Fruit fly (Drosophila melanogaster) whole organism, embryonic: ENCODE data around the gene CG7362.
A peak's percentile ranks its signal among the peaks of the same experiment; 100 is the strongest.

ENCODE experiments used
- Atf-2 ChIP-seq: fragments of 200-800 bp; sonication (Bioruptor generic); optimal IDR thresholded peaks from 2 replicates; lab custom pipeline; 2016; ENCODE audit warnings: missing biosample characterization, missing genetic modification characterization
- Awh ChIP-seq: fragments of 200-800 bp; sonication (Bioruptor generic); IDR thresholded peaks from 2 replicates; pipeline ENCODE4, ENCODE4 v1.3.6; 2022; ENCODE audit warnings: missing biosample characterization, missing genetic modification characterization
- CG10366 ChIP-seq: fragments of 200-800 bp; sonication (Bioruptor generic); IDR thresholded peaks from 2 replicates; pipeline ENCODE4 v1.3.6; 2022; ENCODE audit warnings: missing biosample characterization, missing genetic modification characterization
- CG12219 ChIP-seq: fragments of 200-800 bp; sonication (Bioruptor generic); optimal IDR thresholded peaks from 3 replicates; lab custom pipeline; 2018; ENCODE audit warnings: missing biosample characterization, mild to moderate bottlenecking, missing genetic modification characterization
- CG1233 ChIP-seq: fragments of 200-800 bp; sonication (Bioruptor generic); optimal IDR thresholded peaks from 4 replicates; lab custom pipeline; 2018; ENCODE audit warnings: missing biosample characterization, mild to moderate bottlenecking, missing genetic modification characterization
- CG1603 ChIP-seq: fragments of 200-800 bp; sonication (Bioruptor generic); optimal IDR thresholded peaks from 2 replicates; lab custom pipeline; 2019; ENCODE audit warnings: missing biosample characterization, mild to moderate bottlenecking, missing genetic modification characterization, moderate library complexity
- CG17385 ChIP-seq: fragments of 200-800 bp; sonication (Bioruptor generic); optimal IDR thresholded peaks from 3 replicates; lab custom pipeline; 2018; ENCODE audit warnings: missing biosample characterization, mild to moderate bottlenecking, missing genetic modification characterization
- CG33557 ChIP-seq: fragments of 200-800 bp; sonication (Bioruptor generic); optimal IDR thresholded peaks from 2 replicates; lab custom pipeline; 2019; ENCODE audit warnings: missing biosample characterization, mild to moderate bottlenecking, missing genetic modification characterization, moderate library complexity
- CG4360 ChIP-seq: fragments of 200-800 bp; sonication (Bioruptor generic); IDR thresholded peaks from 2 replicates; pipeline ENCODE4 v1.3.6; 2022; ENCODE audit warnings: missing biosample characterization, missing genetic modification characterization
- CG7745 ChIP-seq: fragments of 200-800 bp; sonication (Bioruptor generic); optimal IDR thresholded peaks from 2 replicates; lab custom pipeline; 2018; ENCODE audit warnings: missing biosample characterization, mild to moderate bottlenecking, missing genetic modification characterization, moderate library complexity
- CG7839 ChIP-seq: fragments of 200-800 bp; sonication (Bioruptor generic); optimal IDR thresholded peaks from 3 replicates; lab custom pipeline; 2018; ENCODE audit warnings: missing biosample characterization, mild to moderate bottlenecking, missing genetic modification characterization, moderate library complexity
- CG8089 ChIP-seq: fragments of 200-800 bp; sonication (Bioruptor generic); optimal IDR thresholded peaks from 3 replicates; lab custom pipeline; 2016; ENCODE audit warnings: missing biosample characterization, missing genetic modification characterization
- CG8290 ChIP-seq, 3 experiments: fragments of 200-800 bp; sonication (Bioruptor generic); optimal IDR thresholded peaks; 2 replicates each; lab custom pipeline; 2016 to 2019; ENCODE audit warnings: missing biosample characterization in 3 of 3, missing genetic modification characterization in 3 of 3, mild to moderate bottlenecking in 2 of 3, moderate library complexity in 1 of 3
- CG8388 ChIP-seq: fragments of 200-800 bp; sonication (Bioruptor generic); optimal IDR thresholded peaks from 2 replicates; lab custom pipeline; 2019; ENCODE audit warnings: missing biosample characterization, mild to moderate bottlenecking, missing genetic modification characterization, moderate library complexity
- CG9437 ChIP-seq: fragments of 200-800 bp; sonication (Bioruptor generic); optimal IDR thresholded peaks from 2 replicates; lab custom pipeline; 2018; ENCODE audit warnings: missing biosample characterization, mild to moderate bottlenecking, missing genetic modification characterization
- CG9797 ChIP-seq: fragments of 200-800 bp; sonication (Bioruptor generic); optimal IDR thresholded peaks from 3 replicates; lab custom pipeline; 2018; ENCODE audit warnings: missing biosample characterization, mild to moderate bottlenecking, missing genetic modification characterization
- Drgx ChIP-seq: fragments of 200-800 bp; sonication (Bioruptor generic); IDR thresholded peaks from 2 replicates; pipeline ENCODE4 v1.3.6; 2022; ENCODE audit warnings: missing biosample characterization, missing genetic modification characterization
- HLH4C ChIP-seq: fragments of 200-800 bp; sonication (Bioruptor generic); IDR thresholded peaks from 3 replicates; pipeline ENCODE4 v1.3.6; 2022; ENCODE audit warnings: missing biosample characterization, missing genetic modification characterization; ENCODE audit not compliant: partially characterized antibody
- HLHmδ ChIP-seq: fragments of 200-800 bp; sonication (Bioruptor generic); optimal IDR thresholded peaks from 2 replicates; lab custom pipeline; 2018; ENCODE audit warnings: missing biosample characterization, mild to moderate bottlenecking, missing genetic modification characterization, moderate library complexity
- Hand ChIP-seq: fragments of 200-800 bp; sonication (Bioruptor generic); optimal IDR thresholded peaks from 2 replicates; lab custom pipeline; 2017; ENCODE audit warnings: mild to moderate bottlenecking, missing biosample characterization, missing genetic modification reagents, missing genetic modification characterization
- HmgZ ChIP-seq: fragments of 200-800 bp; sonication (Bioruptor generic); optimal IDR thresholded peaks from 2 replicates; lab custom pipeline; 2018; ENCODE audit warnings: missing biosample characterization, mild to moderate bottlenecking, missing genetic modification characterization
- Hr51 ChIP-seq, 2 experiments: fragments of 200-800 bp; sonication (Bioruptor generic); optimal IDR thresholded peaks; 2 replicates in 1 of 2; 3 replicates in 1 of 2; lab custom pipeline; 2016 to 2018; ENCODE audit warnings: missing biosample characterization in 2 of 2, missing genetic modification characterization in 2 of 2, mild to moderate bottlenecking in 1 of 2, moderate library complexity in 1 of 2
- Med ChIP-seq: fragments of 200-800 bp; sonication (Bioruptor generic); peaks from one replicate; lab custom pipeline; 2016; ENCODE audit warnings: missing biosample characterization, missing genetic modification characterization, mild to moderate bottlenecking, inconsistent platforms, moderate library complexity
- Pdp1 ChIP-seq, 2 experiments: fragments of 200-800 bp; sonication (Bioruptor generic); optimal IDR thresholded peaks; 3 replicates each; lab custom pipeline; 2016; ENCODE audit warnings: missing biosample characterization in 2 of 2, missing genetic modification characterization in 2 of 2, mild to moderate bottlenecking in 1 of 2, moderate library complexity in 1 of 2
- Ptx1 ChIP-seq: fragments of 200-800 bp; sonication (Bioruptor generic); IDR thresholded peaks from 2 replicates; pipeline ENCODE4 v1.3.6; 2022; ENCODE audit warnings: missing biosample characterization, missing genetic modification characterization
- ac ChIP-seq: fragments of 200-800 bp; sonication (Bioruptor generic); optimal IDR thresholded peaks from 3 replicates; lab custom pipeline; 2017; ENCODE audit warnings: missing biosample characterization, mild to moderate bottlenecking, missing genetic modification characterization
- bsh ChIP-seq, 2 experiments: fragments of 200-800 bp; sonication (Bioruptor generic); optimal IDR thresholded peaks; 2 replicates each; lab custom pipeline; 2017 to 2018; ENCODE audit warnings: mild to moderate bottlenecking in 2 of 2, missing biosample characterization in 2 of 2, missing genetic modification characterization in 2 of 2, moderate library complexity in 1 of 2
- cato ChIP-seq: fragments of 200-800 bp; sonication (Bioruptor generic); optimal IDR thresholded peaks from 2 replicates; lab custom pipeline; 2016; ENCODE audit warnings: missing biosample characterization, missing genetic modification characterization, borderline replicate concordance
- cwo ChIP-seq: fragments of 200-800 bp; sonication (Bioruptor generic); optimal IDR thresholded peaks from 3 replicates; lab custom pipeline; 2017; ENCODE audit warnings: missing biosample characterization, missing genetic modification characterization, mild to moderate bottlenecking, moderate library complexity, missing genetic modification reagents
- dm ChIP-seq: fragments of 200-800 bp; sonication (Bioruptor generic); optimal IDR thresholded peaks from 3 replicates; lab custom pipeline; 2016; ENCODE audit warnings: missing biosample characterization, missing genetic modification characterization
- emc ChIP-seq: fragments of 200-800 bp; sonication (Bioruptor generic); optimal IDR thresholded peaks from 2 replicates; lab custom pipeline; 2016; ENCODE audit warnings: missing biosample characterization, missing genetic modification characterization
- gem ChIP-seq: fragments of 200-800 bp; sonication (Bioruptor generic); optimal IDR thresholded peaks from 2 replicates; lab custom pipeline; 2019; ENCODE audit warnings: missing biosample characterization, mild to moderate bottlenecking, missing genetic modification characterization, moderate library complexity
- grau ChIP-seq: fragments of 200-800 bp; optimal IDR thresholded peaks from 3 replicates; lab custom pipeline; 2019; ENCODE audit warnings: missing biosample characterization, mild to moderate bottlenecking, missing genetic modification characterization, moderate library complexity
- lola ChIP-seq, 3 experiments: fragments of >200 bp in 2 of 3; fragments of 200-800 bp in 1 of 3; sonication (Bioruptor generic) in 1 of 3; optimal IDR thresholded peaks; 2 replicates each; lab custom pipeline; 2017 to 2019; ENCODE audit warnings: missing biosample characterization in 3 of 3, missing genetic modification characterization in 3 of 3, mild to moderate bottlenecking in 1 of 3, moderate library complexity in 1 of 3
- lov ChIP-seq, 2 experiments: fragments of 200-800 bp in 1 of 2; fragments of >200 bp in 1 of 2; sonication (Bioruptor generic) in 1 of 2; IDR thresholded peaks in 1 of 2; optimal IDR thresholded peaks in 1 of 2; 2 replicates in 1 of 2; 3 replicates in 1 of 2; pipeline versions ENCODE4 v1.3.6 to Lab custom; 2017 to 2022; ENCODE audit warnings: missing biosample characterization in 1 of 2, missing genetic modification characterization in 1 of 2
- nom ChIP-seq: fragments of 200-800 bp; sonication (Bioruptor generic); optimal IDR thresholded peaks from 2 replicates; lab custom pipeline; 2017; ENCODE audit warnings: missing biosample characterization, missing genetic modification characterization, mild to moderate bottlenecking, moderate library complexity, missing genetic modification reagents
- phol ChIP-seq: fragments of 200-800 bp; sonication (Bioruptor generic); optimal IDR thresholded peaks from 3 replicates; lab custom pipeline; 2018; ENCODE audit warnings: missing biosample characterization, mild to moderate bottlenecking, missing genetic modification characterization, moderate library complexity
- prd ChIP-seq, 3 experiments: fragments of >200 bp in 2 of 3; fragments of 200-800 bp in 1 of 3; sonication (Bioruptor generic) in 1 of 3; optimal IDR thresholded peaks in 2 of 3; IDR thresholded peaks in 1 of 3; 2 replicates in 2 of 3; 3 replicates in 1 of 3; pipeline versions ENCODE4 v1.3.6 to Lab custom; 2017 to 2022; ENCODE audit warnings: missing biosample characterization in 1 of 3, missing genetic modification characterization in 1 of 3
- pzg ChIP-seq: fragments of 200-800 bp; sonication (Bioruptor generic); optimal IDR thresholded peaks from 3 replicates; lab custom pipeline; 2018; ENCODE audit warnings: missing biosample characterization, mild to moderate bottlenecking, missing genetic modification characterization, moderate library complexity
- stwl ChIP-seq: fragments of 200-800 bp; sonication (Bioruptor generic); optimal IDR thresholded peaks from 3 replicates; lab custom pipeline; 2018; ENCODE audit warnings: missing biosample characterization, mild to moderate bottlenecking, missing genetic modification characterization, moderate library complexity
- tio ChIP-seq: fragments of 200-800 bp; sonication (Bioruptor generic); optimal IDR thresholded peaks from 2 replicates; lab custom pipeline; 2017; ENCODE audit warnings: missing biosample characterization, missing genetic modification characterization, inconsistent platforms
- wor ChIP-seq: fragments of 200-800 bp; sonication (Bioruptor generic); IDR thresholded peaks from 2 replicates; pipeline ENCODE4 v1.3.6; 2022; ENCODE audit warnings: missing biosample characterization, missing genetic modification characterization
- zf30C ChIP-seq: fragments of 200-800 bp; sonication (Bioruptor generic); optimal IDR thresholded peaks from 3 replicates; lab custom pipeline; 2018; ENCODE audit warnings: missing biosample characterization, mild to moderate bottlenecking, missing genetic modification characterization

The CG7362 gene

DNA sequence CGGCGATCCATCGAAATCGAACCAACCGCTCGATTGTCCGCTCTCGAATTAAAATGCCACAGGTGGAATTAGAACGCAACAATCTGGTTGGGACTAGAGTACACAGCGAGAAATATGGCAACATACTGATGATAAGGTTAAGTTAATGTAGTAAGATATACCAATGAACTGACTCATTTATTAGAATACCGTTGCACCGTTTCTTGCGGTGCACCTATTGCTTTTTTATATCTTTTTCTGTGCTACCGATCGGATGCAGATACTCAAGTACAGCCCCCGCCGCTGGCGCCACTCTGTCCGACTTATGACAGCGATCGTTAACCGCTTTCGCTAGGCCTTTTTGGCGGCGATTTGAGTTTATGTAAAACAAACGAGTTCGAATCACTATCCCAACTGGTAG, 34.1 kb downstream of the CG7362 start (continued):
- TF ChIP-seq wor (GFP tag; lab: Robert Waterston, UW) (no peak), ac (GFP tag; lab: Kevin White, UChicago) (no peak), cwo (GFP tag; lab: Kevin White, UChicago) (no peak), gem (peak; percentile 19), phol (peak; percentile 28), HmgZ (tag; lab: Kevin White, UChicago) (no peak)

DNA sequence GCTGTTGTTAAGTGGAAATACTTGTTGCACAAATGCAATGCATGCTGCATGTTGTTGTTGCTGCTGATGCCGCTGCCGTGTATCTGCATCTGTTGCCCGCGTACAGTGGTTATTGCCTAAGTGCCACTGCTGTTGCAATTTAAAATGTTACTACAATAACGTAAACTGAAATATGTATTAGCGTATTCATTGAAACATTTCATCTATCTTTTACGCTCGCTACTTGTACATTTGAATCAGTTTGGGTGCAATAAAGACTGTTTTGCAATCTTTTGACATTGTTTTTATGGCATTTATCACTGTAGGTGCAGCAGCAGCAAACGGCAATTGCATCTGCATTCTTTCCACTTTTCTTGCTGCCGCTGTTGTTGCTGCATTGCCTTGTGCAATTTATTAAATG, 34.9 kb downstream of the CG7362 start:
- peak; percentile 75 for TF ChIP-seq grau (tag; lab: Kevin White, UChicago)
- TF ChIP-seq lola (GFP tag; optimal IDR thresholded peaks at IDR 0.05; lab: Kevin White, UChicago) = no peak
- TF ChIP-seq CG9797 (GFP tag; lab: Kevin White, UChicago) = no peak
- peak in 1 of 2 experiments; percentile 68 for TF ChIP-seq bsh (GFP tag; optimal IDR thresholded peaks at IDR 0.05; lab: Kevin White, UChicago)
- TF ChIP-seq CG12219 (GFP tag; lab: Kevin White, UChicago) = no peak
- TF ChIP-seq CG1233 (GFP tag; lab: Kevin White, UChicago) = no peak
- TF ChIP-seq Drgx = peak; percentile 88
- TF ChIP-seq nom (GFP tag; lab: Kevin White, UChicago) = peak; percentile 66
- peak; percentile 78 for TF ChIP-seq CG4360 (GFP tag; lab: Robert Waterston, UW)
- peak; percentile 27 for TF ChIP-seq Med (GFP tag; lab: Kevin White, UChicago)

dm6 chr3R:14717712-14718097, 36.6 kb downstream of the CG7362 start:
- no peak for TF ChIP-seq Hand (GFP tag; lab: Kevin White, UChicago)
- TF ChIP-seq CG8290 (GFP tag; optimal IDR thresholded peaks at IDR 0.05; lab: Kevin White, UChicago) = no peak
- TF ChIP-seq CG8290 (tag; optimal IDR thresholded peaks at IDR 0.05; lab: Kevin White, UChicago) = no peak
- no peak for TF ChIP-seq dm (GFP tag; lab: Kevin White, UChicago)
- no peak for TF ChIP-seq CG7839 (tag; lab: Kevin White, UChicago)
- no peak for TF ChIP-seq wor (GFP tag; lab: Robert Waterston, UW)
- no peak for TF ChIP-seq zf30C (GFP tag; lab: Kevin White, UChicago)
- no peak for TF ChIP-seq HLHmδ (GFP tag; lab: Kevin White, UChicago)
- TF ChIP-seq CG9437 = no peak
- TF ChIP-seq stwl (tag; lab: Kevin White, UChicago) = no peak
- no peak for TF ChIP-seq CG8388
- TF ChIP-seq pzg = no peak
- no peak for TF ChIP-seq CG8089 (GFP tag; lab: Kevin White, UChicago)
- TF ChIP-seq CG33557 (GFP tag; lab: Kevin White, UChicago) = no peak

- TF ChIP-seq CG17385 (no peak), cato (no peak), Hr51 (GFP tag; optimal IDR thresholded peaks at IDR 0.05; lab: Kevin White, UChicago) (no peak), emc (no peak), tio (GFP tag; lab: Kevin White, UChicago) (peak; percentile 5), Awh (GFP tag; lab: Robert Waterston, UW) (peak; percentile 26; the same call in 1 of the 2 replicates), Atf-2 (GFP tag; lab: Kevin White, UChicago) (peak; percentile 7), CG1603 (peak; percentile 31), CG7745 (tag; lab: Kevin White, UChicago) (no peak), prd (optimal IDR thresholded peaks at IDR 0.05; lab: Kevin White, UChicago) (no peak), prd (GFP tag; IDR thresholded peaks at IDR 0.05; lab: Robert Waterston, UW) (peak; percentile 47; the same call in 2 of the 3 replicates), Pdp1 (GFP tag; optimal IDR thresholded peaks at IDR 0.05; lab: Kevin White, UChicago) (peak in 1 of 2 experiments; percentile 3), HLH4C (GFP tag; lab: Robert Waterston, UW) (no peak), Ptx1 (peak; percentile 19; the same call in 1 of the 2 replicates), lov (optimal IDR thresholded peaks at IDR 0.05; lab: Kevin White, UChicago) (no peak), lov (GFP tag; IDR thresholded peaks at IDR 0.05; lab: Robert Waterston, UW) (0 out of 3 replicates have a peak, but pooled peaks have one; percentile 29), CG10366 (peak; percentile 16; the same call in 1 of the 2 replicates)
These were observed 37.1 kb downstream of the CG7362 start for dm6 chr3R:14717076-14717711.
